Fruit fly (Drosophila melanogaster): ENCODE results near the gene CG32277.

The CG32277 gene

dm6 chr3L:3208895-3209294 lies 3.6 kb upstream of the CG32277 start, which contains the start of the genes CG32269 and CG32270:
TSS of gene CG32269 (minus strand) at chr3L:3208985.
TSS of gene CG32270 (minus strand) at chr3L:3208985.
- TF ChIP-seq mirr (GFP tag; optimal IDR thresholded peaks at IDR 0.05): peak; percentile 66
- no peak for TF ChIP-seq Ptx1 (GFP tag; IDR thresholded peaks at IDR 0.05)
- peak; percentile 11 for TF ChIP-seq caup (GFP tag; optimal IDR thresholded peaks at IDR 0.05; ENCODE audit: severe bottlenecking)
- no peak for TF ChIP-seq Trl (optimal IDR thresholded peaks at IDR 0.05)
- TF ChIP-seq Trl (GFP tag; optimal IDR thresholded peaks at IDR 0.05): peak; percentile 0
- peak; percentile 30 for TF ChIP-seq HLHmδ (GFP tag; optimal IDR thresholded peaks at IDR 0.05)
- TF ChIP-seq CG6813 (GFP tag; optimal IDR thresholded peaks at IDR 0.05): peak; percentile 18
- TF ChIP-seq kah (GFP tag; optimal IDR thresholded peaks at IDR 0.05): peak; percentile 71
- TF ChIP-seq CG18619 (GFP tag; optimal IDR thresholded peaks at IDR 0.05): peak; percentile 3
- TF ChIP-seq CG11093 (GFP tag; IDR thresholded peaks at IDR 0.05): no peak
- peak; percentile 0 for TF ChIP-seq MTF-1 (GFP tag; optimal IDR thresholded peaks at IDR 0.05; ENCODE audit: borderline replicate concordance)

DNA sequence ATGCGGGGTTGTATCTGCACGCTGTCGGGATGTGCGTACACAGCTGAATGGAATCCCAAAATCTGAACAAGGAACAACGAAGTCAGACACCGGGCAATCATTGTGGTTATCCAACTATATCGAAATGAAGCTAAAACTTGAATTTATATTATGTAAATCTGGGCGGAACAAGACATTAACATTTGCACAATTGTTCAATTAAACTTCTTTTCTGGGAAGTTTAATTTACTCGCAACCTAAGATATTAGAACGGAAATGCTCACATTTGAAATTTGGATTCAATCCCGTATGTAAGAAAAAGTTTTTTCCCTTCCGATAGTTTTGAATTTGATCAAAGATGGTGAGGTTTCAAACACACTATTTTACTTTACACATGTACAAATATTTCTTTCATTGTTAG lies 1.0 kb upstream of the CG32277 start, which contains the start of gene CG33160:
Gene CG33160 (minus strand): TSS at position 101 of the 400 bp plus-strand sequence.
- TF ChIP-seq CG16815 (GFP tag; optimal IDR thresholded peaks at IDR 0.05): no peak
- no peak for TF ChIP-seq shn (GFP tag; optimal IDR thresholded peaks at IDR 0.05)
- no peak for TF ChIP-seq fd96Cb (tag; optimal IDR thresholded peaks at IDR 0.05)

DNA sequence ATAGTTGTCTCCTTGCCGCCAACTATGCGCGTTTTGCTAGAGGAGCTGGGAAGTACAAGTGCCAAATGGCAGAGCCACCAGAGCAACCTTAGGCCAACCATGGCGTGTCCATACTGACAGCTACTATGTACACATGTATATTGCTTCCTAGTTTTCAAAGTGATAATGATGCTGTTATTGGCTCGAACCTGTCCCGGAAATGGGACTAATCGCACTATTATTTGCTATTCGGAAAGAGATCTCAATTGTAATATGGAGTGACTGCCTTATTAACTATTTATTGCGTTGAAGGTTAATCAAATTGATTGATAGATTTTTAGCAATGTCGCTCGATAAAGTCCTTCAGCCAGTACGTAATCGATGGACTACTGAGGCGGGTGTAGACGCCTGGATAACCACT lies 901 bp downstream of the CG32277 start, which contains the start of gene CG33159:
Gene CG33159 (minus strand): TSS at position 101 of the 400 bp plus-strand sequence.
- TF ChIP-seq lmd (GFP tag; IDR thresholded peaks at IDR 0.05) (no peak), gt (GFP tag; IDR thresholded peaks at IDR 0.05) (no peak), MESR4 (GFP tag; optimal IDR thresholded peaks at IDR 0.05) (no peak), vnd (GFP tag; IDR thresholded peaks at IDR 0.05; ENCODE audit: partially characterized antibody) (no peak), Oli (tag; optimal IDR thresholded peaks at IDR 0.05) (no peak), CG7963 (GFP tag; IDR thresholded peaks at IDR 0.05; ENCODE audit: partially characterized antibody) (no peak), pfk (GFP tag; optimal IDR thresholded peaks at IDR 0.05) (no peak), grn (GFP tag; optimal IDR thresholded peaks at IDR 0.05) (no peak), CG6854 (GFP tag; optimal IDR thresholded peaks at IDR 0.05) (no peak), tin (GFP tag; optimal IDR thresholded peaks at IDR 0.05) (no peak), CG12155 (GFP tag; optimal IDR thresholded peaks at IDR 0.05) (no peak), CG4707 (GFP tag; optimal IDR thresholded peaks at IDR 0.05) (no peak), sd (tag; optimal IDR thresholded peaks at IDR 0.05) (no peak), aop (GFP tag; IDR thresholded peaks at IDR 0.05) (no peak)

DNA sequence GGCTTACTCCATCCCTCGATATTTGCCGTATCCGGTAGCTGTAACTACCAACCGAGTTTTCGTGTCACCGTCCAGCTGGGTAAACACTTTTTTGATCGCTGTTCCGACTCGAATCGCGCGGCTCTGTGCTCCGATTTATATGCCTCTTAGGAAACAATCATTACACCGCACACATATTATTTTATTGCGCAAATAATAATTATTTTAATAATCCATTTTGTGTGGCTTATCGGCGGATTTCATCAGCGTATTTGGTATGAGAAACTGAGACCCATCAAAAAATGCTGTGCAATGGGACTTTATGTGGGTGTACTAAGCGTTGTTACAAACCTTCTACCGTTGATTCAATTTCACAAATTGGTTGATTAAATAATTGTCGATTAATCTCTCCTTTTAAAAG lies 2.2 kb downstream of the CG32277 start, which contains the start of gene CG32271:
Gene CG32271 (minus strand): TSS at position 101 of the 400 bp plus-strand sequence.
- no peak for TF ChIP-seq kay (GFP tag; optimal IDR thresholded peaks at IDR 0.05)
- TF ChIP-seq pan (optimal IDR thresholded peaks at IDR 0.05): no peak
- no peak for TF ChIP-seq pan (GFP tag; optimal IDR thresholded peaks at IDR 0.05 in 1 of 2, IDR thresholded peaks at IDR 0.05 in 1 of 2)
- TF ChIP-seq CG14965 (GFP tag; optimal IDR thresholded peaks at IDR 0.05; ENCODE audit: borderline replicate concordance): no peak
- TF ChIP-seq Lim3 (GFP tag; IDR thresholded peaks at IDR 0.05): no peak
- no peak for TF ChIP-seq CG17328 (GFP tag; IDR thresholded peaks at IDR 0.05)
- TF ChIP-seq ase (GFP tag; IDR thresholded peaks at IDR 0.05): no peak
- no peak for TF ChIP-seq CG13775 (GFP tag; optimal IDR thresholded peaks at IDR 0.05)
- no peak for TF ChIP-seq emc (GFP tag; optimal IDR thresholded peaks at IDR 0.05)
- no peak for TF ChIP-seq ftz-f1 (GFP tag; optimal IDR thresholded peaks at IDR 0.05)
- TF ChIP-seq CG12299 (tag; optimal IDR thresholded peaks at IDR 0.05): no peak
- no peak for TF ChIP-seq Dp (GFP tag; optimal IDR thresholded peaks at IDR 0.05)
- no peak for TF ChIP-seq CG6791 (GFP tag; IDR thresholded peaks at IDR 0.05; ENCODE audit: partially characterized antibody)

Data from whole organism, embryonic.